Worm (Caenorhabditis elegans): ENCODE results near the gene K09E9.4.

Gene K09E9.4

DNA sequence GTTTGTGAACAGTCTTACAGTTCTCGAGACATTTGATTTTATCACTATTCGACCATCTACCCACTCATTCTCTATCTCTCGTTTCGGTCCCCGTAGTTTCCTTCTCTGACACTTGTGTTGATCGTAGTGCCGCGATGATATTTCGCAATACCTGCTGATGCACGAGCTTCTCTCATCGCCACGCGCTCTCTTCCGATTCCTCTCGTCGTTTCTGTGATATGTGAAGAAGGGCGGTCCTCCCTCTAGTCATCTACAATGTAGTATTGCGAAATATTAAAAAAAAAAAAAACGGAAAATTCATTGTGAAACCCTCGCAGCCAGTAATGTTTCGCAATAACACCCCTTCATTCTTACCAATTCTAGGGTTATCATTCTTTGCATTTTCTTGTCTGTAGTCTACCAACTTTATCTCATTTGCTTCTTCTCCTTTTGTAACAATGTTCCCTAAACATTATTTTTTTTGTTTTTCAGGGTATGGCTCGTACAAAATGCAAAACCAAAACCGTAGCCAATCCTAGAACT is 22.7 kb downstream of the K09E9.4 start, which contains the start of gene nipi-3 (continued):
- TF ChIP-seq sea-2 (GFP tag; IDR thresholded peaks at IDR 0.05), result no peak
- TF ChIP-seq dpl-1 (GFP tag; optimal IDR thresholded peaks at IDR 0.05), result no peak
- TF ChIP-seq K11D2.4 (GFP tag; IDR thresholded peaks at IDR 0.05), result peak; percentile 95
- TF ChIP-seq B0019.2 (GFP tag; conservative IDR thresholded peaks at IDR 0.05), result no peak
- TF ChIP-seq hmg-1.2 (GFP tag; IDR thresholded peaks at IDR 0.05), result peak; percentile 65
- no peak for TF ChIP-seq attf-6 (GFP tag; IDR thresholded peaks at IDR 0.05)
- TF ChIP-seq aptf-3 (GFP tag; IDR thresholded peaks at IDR 0.05), result no peak
- TF ChIP-seq K12H6.12 (tag; optimal IDR thresholded peaks at IDR 0.05), result peak; percentile 92
- TF ChIP-seq madf-10 (tag; optimal IDR thresholded peaks at IDR 0.05), result peak; percentile 90
- no peak for TF ChIP-seq lsy-27 (tag; optimal IDR thresholded peaks at IDR 0.05; ENCODE audit: borderline replicate concordance, insufficient read depth)
- peak; percentile 69; the same call in 1 of the 2 replicates for TF ChIP-seq Y56A3A.18 (GFP tag; IDR thresholded peaks at IDR 0.05)
- peak; percentile 92 for TF ChIP-seq pha-4 (tag; optimal IDR thresholded peaks at IDR 0.05)
- no peak for TF ChIP-seq Y79H2A.3 (GFP tag; conservative IDR thresholded peaks at IDR 0.05)
- TF ChIP-seq F10E7.11 (tag; optimal IDR thresholded peaks at IDR 0.05), result no peak
- TF ChIP-seq somi-1 (GFP tag; optimal IDR thresholded peaks at IDR 0.05), result peak; percentile 86
- TF ChIP-seq cebp-1 (GFP tag; IDR thresholded peaks at IDR 0.05), result peak; percentile 100
- TF ChIP-seq cebp-1 (tag; optimal IDR thresholded peaks at IDR 0.05), result peak; percentile 100
- no peak for TF ChIP-seq snpc-1.3 (tag; optimal IDR thresholded peaks at IDR 0.05; ENCODE audit: insufficient read depth)
- TF ChIP-seq unc-62 (GFP tag; optimal IDR thresholded peaks at IDR 0.05), result peak; percentile 93
- TF ChIP-seq rec-8 (tag; optimal IDR thresholded peaks at IDR 0.05), result no peak
- no peak for TF ChIP-seq unc-130 (GFP tag; optimal IDR thresholded peaks at IDR 0.05)
- TF ChIP-seq ztf-25 (GFP tag; IDR thresholded peaks at IDR 0.05), result no peak
- TF ChIP-seq akir-1 (GFP tag; optimal IDR thresholded peaks at IDR 0.05), result no peak
- 0 out of 2 replicates have a peak, but pooled peaks have one; percentile 27 for TF ChIP-seq C17E4.6 (GFP tag; IDR thresholded peaks at IDR 0.05)
- TF ChIP-seq madf-3 (GFP tag; IDR thresholded peaks at IDR 0.05), result 0 out of 2 replicates have a peak, but pooled peaks have one; percentile 66
- TF ChIP-seq efl-1 (GFP tag; optimal IDR thresholded peaks at IDR 0.05), result no peak
- TF ChIP-seq bed-2 (GFP tag; IDR thresholded peaks at IDR 0.05), result no peak
- no peak for TF ChIP-seq hlh-12 (tag; optimal IDR thresholded peaks at IDR 0.05)
- TF ChIP-seq let-607 (tag; optimal IDR thresholded peaks at IDR 0.05), result peak; percentile 73 to 91
- no peak for TF ChIP-seq F55B11.4 (tag; optimal IDR thresholded peaks at IDR 0.05; ENCODE audit: borderline replicate concordance, insufficient read depth)

DNA sequence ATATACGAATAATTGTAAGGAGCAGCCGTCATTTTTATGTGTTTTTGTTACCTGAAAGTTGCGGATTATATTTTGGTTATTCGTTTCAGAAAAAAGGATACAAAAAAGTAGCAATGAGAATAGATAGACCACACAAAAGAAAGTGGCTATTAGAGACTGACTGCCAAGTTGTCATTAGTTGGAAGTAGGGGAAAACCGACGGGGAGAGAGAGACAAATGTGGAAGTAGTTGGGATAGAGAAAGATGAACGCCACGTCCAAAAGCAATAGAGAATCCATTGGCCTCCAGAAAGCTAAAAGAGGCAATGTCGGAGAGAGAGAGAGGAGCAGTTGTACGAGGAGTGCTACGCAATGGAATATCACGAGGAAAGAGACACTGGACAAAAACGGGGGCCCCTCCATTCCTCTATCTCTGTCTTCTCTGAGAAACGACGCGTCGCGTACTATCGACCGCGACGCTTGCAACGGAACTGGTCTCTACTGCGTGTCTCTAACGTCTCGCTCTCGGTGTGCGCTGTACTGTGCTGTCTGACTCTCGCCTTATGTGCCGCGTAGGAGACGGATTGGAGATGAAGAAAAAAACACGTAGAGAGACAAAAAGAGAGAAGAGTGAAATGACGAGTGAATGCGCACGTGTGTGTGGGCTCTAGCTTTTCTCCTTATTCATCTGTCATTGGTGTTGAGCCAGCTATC is 23.5 kb downstream of the K09E9.4 start, which contains the start of gene rab-14:
rab-14 (minus strand) TSS at position 51 of the 692 bp plus-strand sequence.
- TF ChIP-seq Y53F4B.3 (GFP tag; IDR thresholded peaks at IDR 0.05) (no peak), tlf-1 (GFP tag; optimal IDR thresholded peaks at IDR 0.05) (no peak), rcor-1 (GFP tag; IDR thresholded peaks at IDR 0.05) (no peak), ztf-3 (GFP tag; optimal IDR thresholded peaks at IDR 0.05) (no peak), fkh-3 (tag; optimal IDR thresholded peaks at IDR 0.05) (no peak), die-1 (tag; optimal IDR thresholded peaks at IDR 0.05) (no peak), athp-1 (tag; optimal IDR thresholded peaks at IDR 0.05) (no peak), lin-54 (GFP tag; optimal IDR thresholded peaks at IDR 0.05) (peak; percentile 28), ekl-4 (GFP tag; IDR thresholded peaks at IDR 0.05) (peak; percentile 74), atf-7 (tag; optimal IDR thresholded peaks at IDR 0.05) (peak; percentile 26), somi-1 (GFP tag; optimal IDR thresholded peaks at IDR 0.05) (peak; percentile 51), mcd-1 (GFP tag; IDR thresholded peaks at IDR 0.05) (peak; percentile 53; the same call in 1 of the 2 replicates), zim-3 (tag; optimal IDR thresholded peaks at IDR 0.05) (no peak), ceh-91 (GFP tag; IDR thresholded peaks at IDR 0.05) (no peak), C06A6.2 (GFP tag; conservative IDR thresholded peaks at IDR 0.05) (peak; percentile 41; the same call in 1 of the 2 replicates), F22D6.2 (tag; optimal IDR thresholded peaks at IDR 0.05) (no peak), F55B11.4 (tag; optimal IDR thresholded peaks at IDR 0.05; ENCODE audit: borderline replicate concordance, insufficient read depth) (no peak), dox-1 (GFP tag; IDR thresholded peaks at IDR 0.05) (peak; percentile 20; the same call in 1 of the 2 replicates), F39B2.1 (GFP tag; IDR thresholded peaks at IDR 0.05) (no peak)
